Worm (Caenorhabditis elegans): Measurements from ENCODE around the gene nhr-90.

ce11 chrV:636281-636680 lies 26.0 kb downstream of the nhr-90 start, which contains the start of gene pals-31:
- TF ChIP-seq sem-2 (GFP tag; optimal IDR thresholded peaks at IDR 0.05) (no peak), elt-3 (tag; optimal IDR thresholded peaks at IDR 0.05) (no peak), snpc-4 (tag; optimal IDR thresholded peaks at IDR 0.05) (no peak), ztf-11 (tag; optimal IDR thresholded peaks at IDR 0.05) (no peak), unc-62 (GFP tag; optimal IDR thresholded peaks at IDR 0.05) (no peak), ceh-83 (GFP tag; optimal IDR thresholded peaks at IDR 0.05) (no peak), lin-13 (tag; optimal IDR thresholded peaks at IDR 0.05) (no peak), nhr-28 (tag; optimal IDR thresholded peaks at IDR 0.05) (no peak), lsy-2 (tag; optimal IDR thresholded peaks at IDR 0.05) (no peak)

Measured in whole organism, mixed stage, embryonic.